Fruit fly (Drosophila melanogaster) whole organism, embryonic: ENCODE data around the gene Klp64D.

ENCODE experiments used
- ATbp ChIP-seq: fragments of 200-800 bp; sonication (Bioruptor generic); optimal IDR thresholded peaks from 2 replicates; lab custom pipeline; 2017; ENCODE audit warnings: missing biosample characterization, mild to moderate bottlenecking, missing genetic modification characterization, missing genetic modification reagents
- Ada2b ChIP-seq: fragments of 200-800 bp; sonication (Bioruptor generic); IDR thresholded peaks from 2 replicates; pipeline ENCODE4 v1.3.6; 2022; ENCODE audit warnings: missing biosample characterization, missing genetic modification characterization
- Awh ChIP-seq: fragments of 200-800 bp; sonication (Bioruptor generic); IDR thresholded peaks from 2 replicates; pipeline ENCODE4, ENCODE4 v1.3.6; 2022; ENCODE audit warnings: missing biosample characterization, missing genetic modification characterization
- Bgb ChIP-seq: fragments of 200-800 bp; sonication (Bioruptor generic); IDR thresholded peaks from 2 replicates; pipeline ENCODE4 v1.3.6; 2022; ENCODE audit warnings: missing biosample characterization, missing genetic modification characterization; ENCODE audit not compliant: partially characterized antibody
- CG10274 ChIP-seq: fragments of 200-800 bp; sonication (Bioruptor generic); optimal IDR thresholded peaks from 3 replicates; lab custom pipeline; 2017; ENCODE audit warnings: missing biosample characterization, mild to moderate bottlenecking, missing genetic modification characterization
- CG10462 ChIP-seq: fragments of 200-800 bp; sonication (Bioruptor generic); optimal IDR thresholded peaks from 2 replicates; lab custom pipeline; 2016; ENCODE audit warnings: missing biosample characterization, missing genetic modification characterization
- CG15269 ChIP-seq: fragments of 200-800 bp; sonication (Bioruptor generic); optimal IDR thresholded peaks from 2 replicates; lab custom pipeline; 2018; ENCODE audit warnings: missing biosample characterization, mild to moderate bottlenecking, missing genetic modification characterization, moderate library complexity
- CG17361 ChIP-seq: fragments of 200-800 bp; sonication (Bioruptor generic); IDR thresholded peaks from 3 replicates; pipeline ENCODE4 v1.3.6; 2022; ENCODE audit warnings: missing biosample characterization, missing genetic modification characterization
- CG17385 ChIP-seq: fragments of 200-800 bp; sonication (Bioruptor generic); optimal IDR thresholded peaks from 3 replicates; lab custom pipeline; 2018; ENCODE audit warnings: missing biosample characterization, mild to moderate bottlenecking, missing genetic modification characterization
- CG17912 ChIP-seq: fragments of 200-800 bp; sonication (Bioruptor generic); optimal IDR thresholded peaks from 2 replicates; lab custom pipeline; 2018; ENCODE audit warnings: missing biosample characterization, mild to moderate bottlenecking, missing genetic modification characterization
- CG1792 ChIP-seq: fragments of 200-800 bp; sonication (Bioruptor generic); optimal IDR thresholded peaks from 2 replicates; lab custom pipeline; 2016; ENCODE audit warnings: missing biosample characterization, missing genetic modification characterization
- CG18262 ChIP-seq: fragments of 200-800 bp; optimal IDR thresholded peaks from 3 replicates; lab custom pipeline; 2019; ENCODE audit warnings: missing biosample characterization, mild to moderate bottlenecking, missing genetic modification characterization, moderate library complexity
- CG18764 ChIP-seq: fragments of 200-800 bp; sonication (Bioruptor generic); optimal IDR thresholded peaks from 3 replicates; lab custom pipeline; 2016; ENCODE audit warnings: missing biosample characterization, missing genetic modification characterization
- CG2199 ChIP-seq: fragments of 200-800 bp; sonication (Bioruptor generic); IDR thresholded peaks from 3 replicates; pipeline ENCODE4 v1.3.6; 2022; ENCODE audit warnings: missing biosample characterization, missing genetic modification characterization
- CG32532 ChIP-seq: fragments of 200-800 bp; sonication (Bioruptor generic); IDR thresholded peaks from 2 replicates; pipeline ENCODE4 v1.3.6; 2022; ENCODE audit warnings: missing biosample characterization, missing genetic modification characterization
- CG33213 ChIP-seq: fragments of 200-800 bp; sonication (Bioruptor generic); optimal IDR thresholded peaks from 3 replicates; lab custom pipeline; 2016; ENCODE audit warnings: missing biosample characterization, missing genetic modification characterization
- CG33557 ChIP-seq: fragments of 200-800 bp; sonication (Bioruptor generic); optimal IDR thresholded peaks from 2 replicates; lab custom pipeline; 2019; ENCODE audit warnings: missing biosample characterization, mild to moderate bottlenecking, missing genetic modification characterization, moderate library complexity
- CG4617 ChIP-seq: fragments of 200-800 bp; sonication (Bioruptor generic); optimal IDR thresholded peaks from 3 replicates; lab custom pipeline; 2016; ENCODE audit warnings: missing biosample characterization, missing genetic modification characterization, borderline replicate concordance
- CG7372 ChIP-seq: fragments of 200-800 bp; sonication (Bioruptor generic); IDR thresholded peaks from 2 replicates; pipeline ENCODE4 v1.3.6; 2022; ENCODE audit warnings: missing biosample characterization, missing genetic modification characterization
- CG7963 ChIP-seq: fragments of 200-800 bp; sonication (Bioruptor generic); IDR thresholded peaks from 3 replicates; pipeline ENCODE4 v1.3.6; 2022; ENCODE audit warnings: missing biosample characterization, missing genetic modification characterization; ENCODE audit not compliant: partially characterized antibody
- CG8388 ChIP-seq: fragments of 200-800 bp; sonication (Bioruptor generic); optimal IDR thresholded peaks from 2 replicates; lab custom pipeline; 2019; ENCODE audit warnings: missing biosample characterization, mild to moderate bottlenecking, missing genetic modification characterization, moderate library complexity
- CG9215 ChIP-seq: fragments of 200-800 bp; sonication (Bioruptor generic); IDR thresholded peaks from 2 replicates; pipeline ENCODE4 v1.3.6; 2022; ENCODE audit warnings: missing biosample characterization, missing genetic modification characterization
- CG9437 ChIP-seq: fragments of 200-800 bp; sonication (Bioruptor generic); optimal IDR thresholded peaks from 2 replicates; lab custom pipeline; 2018; ENCODE audit warnings: missing biosample characterization, mild to moderate bottlenecking, missing genetic modification characterization
- GATAe ChIP-seq: fragments of 200-800 bp; sonication (Bioruptor generic); conservative IDR thresholded peaks from 2 replicates; pipeline ENCODE4 v1.3.6; 2022; ENCODE audit warnings: missing biosample characterization, missing genetic modification characterization
- Hr51 ChIP-seq, 2 experiments: fragments of 200-800 bp; sonication (Bioruptor generic); optimal IDR thresholded peaks; 2 replicates in 1 of 2; 3 replicates in 1 of 2; lab custom pipeline; 2016 to 2018; ENCODE audit warnings: missing biosample characterization in 2 of 2, missing genetic modification characterization in 2 of 2, mild to moderate bottlenecking in 1 of 2, moderate library complexity in 1 of 2
- Mad ChIP-seq: fragments of 200-800 bp; sonication (Bioruptor generic); optimal IDR thresholded peaks from 2 replicates; lab custom pipeline; 2016; ENCODE audit warnings: missing biosample characterization, missing genetic modification characterization
- NFAT ChIP-seq: fragments of 200-800 bp; sonication (Bioruptor generic); IDR thresholded peaks from 2 replicates; pipeline ENCODE4 v1.3.6; 2022; ENCODE audit warnings: missing biosample characterization, missing genetic modification characterization
- Six4 ChIP-seq: fragments of 200-800 bp; sonication (Bioruptor generic); optimal IDR thresholded peaks from 2 replicates; lab custom pipeline; 2016; ENCODE audit warnings: missing biosample characterization, missing genetic modification characterization
- Xbp1 ChIP-seq: fragments of 200-800 bp; sonication (Bioruptor generic); optimal IDR thresholded peaks from 3 replicates; lab custom pipeline; 2016; ENCODE audit warnings: missing biosample characterization, mild to moderate bottlenecking, missing genetic modification characterization
- Xrp1 ChIP-seq: fragments of 200-800 bp; sonication (Bioruptor generic); IDR thresholded peaks from 2 replicates; pipeline ENCODE4 v1.3.6; 2022; ENCODE audit warnings: missing biosample characterization, missing genetic modification characterization
- aop ChIP-seq: fragments of 200-800 bp; sonication (Bioruptor generic); IDR thresholded peaks from 2 replicates; pipeline ENCODE4 v1.3.6; 2022; ENCODE audit warnings: missing biosample characterization, missing genetic modification characterization
- ase ChIP-seq: fragments of 200-800 bp; sonication (Bioruptor generic); IDR thresholded peaks from 3 replicates; pipeline ENCODE4 v1.3.6; 2022; ENCODE audit warnings: missing biosample characterization, missing genetic modification characterization
- ash1 ChIP-seq: fragments of 200-800 bp; sonication (Bioruptor generic); optimal IDR thresholded peaks from 2 replicates; lab custom pipeline; 2018; ENCODE audit warnings: missing biosample characterization, mild to moderate bottlenecking, missing genetic modification characterization
- btn ChIP-seq: fragments of 200-800 bp; sonication (Bioruptor generic); optimal IDR thresholded peaks from 2 replicates; lab custom pipeline; 2016; ENCODE audit warnings: missing biosample characterization, missing genetic modification characterization
- dm ChIP-seq: fragments of 200-800 bp; sonication (Bioruptor generic); optimal IDR thresholded peaks from 3 replicates; lab custom pipeline; 2016; ENCODE audit warnings: missing biosample characterization, missing genetic modification characterization
- dmrt99B ChIP-seq: fragments of 200-800 bp; sonication (Bioruptor generic); optimal IDR thresholded peaks from 2 replicates; lab custom pipeline; 2018; ENCODE audit warnings: missing biosample characterization, mild to moderate bottlenecking, missing genetic modification characterization, moderate library complexity
- gem ChIP-seq: fragments of 200-800 bp; sonication (Bioruptor generic); optimal IDR thresholded peaks from 2 replicates; lab custom pipeline; 2019; ENCODE audit warnings: missing biosample characterization, mild to moderate bottlenecking, missing genetic modification characterization, moderate library complexity
- gsb-n ChIP-seq: fragments of 200-800 bp; sonication (Bioruptor generic); optimal IDR thresholded peaks from 3 replicates; lab custom pipeline; 2018; ENCODE audit warnings: missing biosample characterization, mild to moderate bottlenecking, missing genetic modification characterization
- her ChIP-seq: fragments of 200-800 bp; sonication (Bioruptor generic); optimal IDR thresholded peaks from 2 replicates; lab custom pipeline; 2016; ENCODE audit warnings: missing biosample characterization, missing genetic modification characterization
- insv ChIP-seq, 2 experiments: fragments of 200-800 bp; sonication (Bioruptor generic); optimal IDR thresholded peaks; 3 replicates each; lab custom pipeline; 2016 to 2018; ENCODE audit warnings: missing biosample characterization in 2 of 2, missing genetic modification characterization in 2 of 2
- kay ChIP-seq: fragments of 200-800 bp; sonication (Bioruptor generic); optimal IDR thresholded peaks from 2 replicates; lab custom pipeline; 2016; ENCODE audit warnings: missing biosample characterization, missing genetic modification characterization
- mam ChIP-seq: fragments of 200-800 bp; sonication (Bioruptor generic); optimal IDR thresholded peaks from 3 replicates; lab custom pipeline; 2016; ENCODE audit warnings: missing biosample characterization, missing genetic modification characterization
- mld ChIP-seq: fragments of 200-800 bp; sonication (Bioruptor generic); IDR thresholded peaks from 3 replicates; pipeline ENCODE4 v1.3.6; 2022; ENCODE audit warnings: missing biosample characterization, missing genetic modification characterization; ENCODE audit not compliant: partially characterized antibody
- nmo ChIP-seq: fragments of 200-800 bp; sonication (Bioruptor generic); optimal IDR thresholded peaks from 2 replicates; lab custom pipeline; 2018; ENCODE audit warnings: missing biosample characterization, mild to moderate bottlenecking, missing genetic modification characterization, moderate library complexity
- ro ChIP-seq: fragments of 200-800 bp; sonication (Bioruptor generic); IDR thresholded peaks from 2 replicates; pipeline ENCODE4 v1.3.6; 2022; ENCODE audit warnings: missing biosample characterization, missing genetic modification characterization
- salm ChIP-seq: fragments of 200-800 bp; sonication (Bioruptor generic); optimal IDR thresholded peaks from 2 replicates; lab custom pipeline; 2018; ENCODE audit warnings: missing biosample characterization, mild to moderate bottlenecking, missing genetic modification characterization
- slp2 ChIP-seq: fragments of 200-800 bp; sonication (Bioruptor generic); optimal IDR thresholded peaks from 2 replicates; lab custom pipeline; 2016; ENCODE audit warnings: missing biosample characterization, missing genetic modification characterization
- tgo ChIP-seq: fragments of 200-800 bp; sonication (Bioruptor generic); IDR thresholded peaks from 3 replicates; pipeline ENCODE4 v1.3.6; 2022; ENCODE audit warnings: missing biosample characterization, missing genetic modification characterization
- usp ChIP-seq: fragments of >200 bp; optimal IDR thresholded peaks from 2 replicates; lab custom pipeline; 2017; ENCODE audit warnings: missing biosample characterization, missing genetic modification characterization
- wdn ChIP-seq: fragments of 200-800 bp; sonication (Bioruptor generic); IDR thresholded peaks from 2 replicates; pipeline ENCODE4 v1.3.6; 2022; ENCODE audit warnings: missing biosample characterization, missing genetic modification characterization
- zf30C ChIP-seq: fragments of 200-800 bp; sonication (Bioruptor generic); optimal IDR thresholded peaks from 3 replicates; lab custom pipeline; 2018; ENCODE audit warnings: missing biosample characterization, mild to moderate bottlenecking, missing genetic modification characterization

The Klp64D gene

DNA sequence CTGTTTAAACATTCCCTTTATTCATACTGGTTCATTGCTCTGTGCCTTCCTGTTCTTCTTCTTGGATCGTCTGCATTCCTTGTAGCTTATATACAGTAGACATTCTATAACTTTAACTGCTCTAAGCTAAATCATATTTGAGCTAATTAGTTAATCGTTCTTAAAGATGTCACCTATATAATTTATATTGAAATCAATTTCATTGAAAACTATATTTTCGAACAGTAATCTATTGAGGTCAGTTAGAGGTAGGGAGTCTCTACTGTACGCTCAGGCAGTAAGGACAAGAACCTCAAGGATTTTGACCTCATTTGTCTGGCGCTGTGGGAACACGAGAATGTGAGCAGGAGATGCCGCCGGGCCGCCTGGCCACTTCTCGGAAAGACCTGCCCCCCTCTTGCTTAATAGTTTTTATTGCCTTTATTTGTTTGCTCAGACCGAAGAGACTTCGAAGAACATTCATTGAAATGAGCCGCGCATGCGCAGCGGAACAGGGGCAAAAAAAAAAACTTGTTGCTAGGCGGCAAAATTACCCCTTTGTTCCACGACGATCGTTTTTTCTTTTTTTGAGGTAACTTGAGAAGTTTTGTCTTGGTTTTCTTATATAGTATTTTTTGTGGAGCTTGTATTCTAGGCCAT lies 6.4 kb downstream of the Klp64D start (continued):
- no peak for TF ChIP-seq Bgb (GFP tag; lab: Robert Waterston, UW)
- TF ChIP-seq zf30C, result no peak
- peak; percentile 82 for TF ChIP-seq Xrp1 (GFP tag; lab: Robert Waterston, UW)
- TF ChIP-seq CG10462 (GFP tag; lab: Kevin White, UChicago), result no peak
- TF ChIP-seq CG18764 (GFP tag; lab: Kevin White, UChicago), result no peak
- TF ChIP-seq CG17385 (GFP tag; lab: Kevin White, UChicago), result peak; percentile 42
- TF ChIP-seq mld (GFP tag; lab: Robert Waterston, UW), result no peak
- no peak for TF ChIP-seq aop (GFP tag; lab: Robert Waterston, UW)
- TF ChIP-seq CG9215 (GFP tag; lab: Robert Waterston, UW), result no peak
- TF ChIP-seq insv (GFP tag; optimal IDR thresholded peaks at IDR 0.05; lab: Kevin White, UChicago), result no peak
- peak; percentile 40 for TF ChIP-seq dmrt99B (tag; lab: Kevin White, UChicago)
- TF ChIP-seq ash1 (GFP tag; lab: Kevin White, UChicago), result no peak
- TF ChIP-seq nmo, result peak; percentile 46
- no peak for TF ChIP-seq Hr51 (GFP tag; optimal IDR thresholded peaks at IDR 0.05; lab: Kevin White, UChicago)
- peak; percentile 60 for TF ChIP-seq gem (tag; lab: Kevin White, UChicago)
- TF ChIP-seq CG8388 (GFP tag; lab: Kevin White, UChicago), result peak; percentile 25
- no peak for TF ChIP-seq ATbp (GFP tag; lab: Kevin White, UChicago)
- no peak for TF ChIP-seq CG17912 (GFP tag; lab: Kevin White, UChicago)
- TF ChIP-seq dm (GFP tag; lab: Kevin White, UChicago), result no peak
- TF ChIP-seq usp, result no peak
- no peak for TF ChIP-seq CG7963 (GFP tag; lab: Robert Waterston, UW)
- TF ChIP-seq wdn (GFP tag; lab: Robert Waterston, UW), result no peak
- TF ChIP-seq CG7372, result no peak
- TF ChIP-seq NFAT (GFP tag; lab: Robert Waterston, UW), result no peak
- TF ChIP-seq Ada2b, result no peak
- TF ChIP-seq gsb-n (tag; lab: Kevin White, UChicago), result peak; percentile 0
- no peak for TF ChIP-seq CG4617 (GFP tag; lab: Kevin White, UChicago)
- peak; percentile 23 for TF ChIP-seq CG33557 (GFP tag; lab: Kevin White, UChicago)
- no peak for TF ChIP-seq Mad (GFP tag; lab: Kevin White, UChicago)
- TF ChIP-seq CG32532, result no peak
- TF ChIP-seq CG17361 (GFP tag; lab: Robert Waterston, UW), result peak; percentile 51; the same call in 1 of the 3 replicates
- no peak for TF ChIP-seq CG9437 (GFP tag; lab: Kevin White, UChicago)
- TF ChIP-seq GATAe (GFP tag; lab: Robert Waterston, UW), result no peak
- peak; percentile 49; the same call in 1 of the 3 replicates for TF ChIP-seq ase (GFP tag; lab: Robert Waterston, UW)
- TF ChIP-seq CG33213, result no peak
- TF ChIP-seq CG2199 (GFP tag; lab: Robert Waterston, UW), result peak; percentile 51; the same call in 1 of the 3 replicates
- TF ChIP-seq slp2 (GFP tag; lab: Kevin White, UChicago), result no peak
- no peak for TF ChIP-seq tgo (GFP tag; lab: Robert Waterston, UW)
- TF ChIP-seq salm (tag; lab: Kevin White, UChicago), result no peak
- no peak for TF ChIP-seq mam
- no peak for TF ChIP-seq CG15269 (tag; lab: Kevin White, UChicago)
- no peak for TF ChIP-seq ro
- no peak for TF ChIP-seq Six4 (GFP tag; lab: Kevin White, UChicago)
- TF ChIP-seq CG10274 (GFP tag; lab: Kevin White, UChicago), result no peak
- no peak for TF ChIP-seq Xbp1 (GFP tag; lab: Kevin White, UChicago)
- no peak for TF ChIP-seq Awh (GFP tag; lab: Robert Waterston, UW)
- peak; percentile 77 for TF ChIP-seq CG18262
- no peak for TF ChIP-seq CG1792 (GFP tag; lab: Kevin White, UChicago)
- no peak for TF ChIP-seq her (GFP tag; lab: Kevin White, UChicago)
- no peak for TF ChIP-seq btn (GFP tag; lab: Kevin White, UChicago)
- TF ChIP-seq kay (GFP tag; lab: Kevin White, UChicago), result no peak
